Worm (Caenorhabditis elegans): Measurements from ENCODE around the gene F13D11.3.

The F13D11.3 gene

ce11 chrX:5817078-5817477 is 11.4 kb upstream of the F13D11.3 start:
- TF ChIP-seq M03D4.4 (tag; optimal IDR thresholded peaks at IDR 0.05) (no peak), bed-3 (GFP tag; optimal IDR thresholded peaks at IDR 0.05) (no peak), unc-62 (GFP tag; optimal IDR thresholded peaks at IDR 0.05) (no peak), sptf-1 (tag; optimal IDR thresholded peaks at IDR 0.05) (no peak), lin-13 (tag; optimal IDR thresholded peaks at IDR 0.05) (no peak), mab-5 (tag; optimal IDR thresholded peaks at IDR 0.05) (no peak), ceh-43 (GFP tag; optimal IDR thresholded peaks at IDR 0.05) (no peak), zip-8 (tag; optimal IDR thresholded peaks at IDR 0.05) (no peak), ceh-39 (tag; optimal IDR thresholded peaks at IDR 0.05) (no peak), unc-120 (tag; optimal IDR thresholded peaks at IDR 0.05; ENCODE audit: poor library complexity, severe bottlenecking) (no peak), nhr-12 (tag; optimal IDR thresholded peaks at IDR 0.05) (no peak), flh-1 (GFP tag; optimal IDR thresholded peaks at IDR 0.05) (no peak), nhr-28 (tag; optimal IDR thresholded peaks at IDR 0.05) (no peak), nhr-2 (tag; optimal IDR thresholded peaks at IDR 0.05) (no peak), drap-1 (GFP tag; optimal IDR thresholded peaks at IDR 0.05) (no peak), pha-4 (tag; optimal IDR thresholded peaks at IDR 0.05) (no peak), cnd-1 (tag; optimal IDR thresholded peaks at IDR 0.05) (no peak), nhr-237 (tag; optimal IDR thresholded peaks at IDR 0.05) (no peak), mls-2 (tag; optimal IDR thresholded peaks at IDR 0.05) (no peak)

ce11 chrX:5816346-5816745 is 10.6 kb upstream of the F13D11.3 start:
- TF ChIP-seq nhr-28 (tag; optimal IDR thresholded peaks at IDR 0.05) (no peak), drap-1 (GFP tag; optimal IDR thresholded peaks at IDR 0.05) (peak; percentile 54), sptf-1 (tag; optimal IDR thresholded peaks at IDR 0.05) (peak; percentile 14), unc-39 (tag; optimal IDR thresholded peaks at IDR 0.05) (no peak), ces-1 (GFP tag; optimal IDR thresholded peaks at IDR 0.05) (peak; percentile 24), M03D4.4 (tag; optimal IDR thresholded peaks at IDR 0.05) (peak; percentile 50), ham-2 (GFP tag; optimal IDR thresholded peaks at IDR 0.05) (peak; percentile 13), blmp-1 (tag; optimal IDR thresholded peaks at IDR 0.05) (no peak), mls-2 (tag; optimal IDR thresholded peaks at IDR 0.05) (peak; percentile 73), unc-120 (tag; optimal IDR thresholded peaks at IDR 0.05; ENCODE audit: poor library complexity, severe bottlenecking) (peak; percentile 50), cnd-1 (tag; optimal IDR thresholded peaks at IDR 0.05) (peak; percentile 11)

ce11 chrX:5815343-5815742 is 9.6 kb upstream of the F13D11.3 start:
- TF ChIP-seq hlh-1 (tag; optimal IDR thresholded peaks at IDR 0.05) = peak; percentile 49
- TF ChIP-seq mab-5 (tag; optimal IDR thresholded peaks at IDR 0.05) = no peak

ce11 chrX:5814342-5814741 is 8.6 kb upstream of the F13D11.3 start:
- no peak for TF ChIP-seq sptf-1 (tag; optimal IDR thresholded peaks at IDR 0.05)
- no peak for TF ChIP-seq elt-1 (tag; optimal IDR thresholded peaks at IDR 0.05; ENCODE audit: borderline replicate concordance, insufficient read depth)
- no peak for TF ChIP-seq ceh-83 (GFP tag; optimal IDR thresholded peaks at IDR 0.05)

- TF ChIP-seq nhr-237 (tag; optimal IDR thresholded peaks at IDR 0.05) (no peak), ceh-43 (GFP tag; optimal IDR thresholded peaks at IDR 0.05) (no peak), flh-1 (GFP tag; optimal IDR thresholded peaks at IDR 0.05) (no peak), elt-3 (tag; optimal IDR thresholded peaks at IDR 0.05) (no peak), lin-13 (tag; optimal IDR thresholded peaks at IDR 0.05) (no peak), unc-39 (tag; optimal IDR thresholded peaks at IDR 0.05) (no peak), hlh-1 (tag; optimal IDR thresholded peaks at IDR 0.05) (no peak), mab-5 (tag; optimal IDR thresholded peaks at IDR 0.05) (no peak), cnd-1 (tag; optimal IDR thresholded peaks at IDR 0.05) (no peak), blmp-1 (tag; optimal IDR thresholded peaks at IDR 0.05) (no peak), ces-1 (GFP tag; optimal IDR thresholded peaks at IDR 0.05) (no peak), nhr-2 (tag; optimal IDR thresholded peaks at IDR 0.05) (no peak), nhr-28 (tag; optimal IDR thresholded peaks at IDR 0.05) (no peak), mep-1 (tag; optimal IDR thresholded peaks at IDR 0.05) (no peak), ceh-39 (tag; optimal IDR thresholded peaks at IDR 0.05) (no peak), pha-4 (tag; optimal IDR thresholded peaks at IDR 0.05) (no peak), M03D4.4 (tag; optimal IDR thresholded peaks at IDR 0.05) (no peak), sem-2 (GFP tag; optimal IDR thresholded peaks at IDR 0.05) (no peak)
These were observed 7.3 kb upstream of the F13D11.3 start for ce11 chrX:5813030-5813429.

- TF ChIP-seq flh-1 (GFP tag; optimal IDR thresholded peaks at IDR 0.05) = peak; percentile 68
- TF ChIP-seq elt-1 (tag; optimal IDR thresholded peaks at IDR 0.05; ENCODE audit: borderline replicate concordance, insufficient read depth) = peak; percentile 6
- peak; percentile 62 for TF ChIP-seq nhr-12 (tag; optimal IDR thresholded peaks at IDR 0.05)
- peak; percentile 59 for TF ChIP-seq mab-5 (tag; optimal IDR thresholded peaks at IDR 0.05)
- no peak for TF ChIP-seq zip-8 (tag; optimal IDR thresholded peaks at IDR 0.05)
- TF ChIP-seq lsy-2 (tag; optimal IDR thresholded peaks at IDR 0.05) = peak; percentile 56
- peak; percentile 100 for TF ChIP-seq ham-2 (GFP tag; optimal IDR thresholded peaks at IDR 0.05)
- peak; percentile 50 for TF ChIP-seq nhr-237 (tag; optimal IDR thresholded peaks at IDR 0.05)
- TF ChIP-seq nhr-2 (tag; optimal IDR thresholded peaks at IDR 0.05) = peak; percentile 61
- peak; percentile 91 for TF ChIP-seq pha-4 (tag; optimal IDR thresholded peaks at IDR 0.05)
- peak; percentile 88 for TF ChIP-seq drap-1 (GFP tag; optimal IDR thresholded peaks at IDR 0.05)
- TF ChIP-seq tbx-8 (GFP tag; optimal IDR thresholded peaks at IDR 0.05) = peak; percentile 60
- TF ChIP-seq unc-62 (GFP tag; optimal IDR thresholded peaks at IDR 0.05) = peak; percentile 85
- TF ChIP-seq bed-3 (GFP tag; optimal IDR thresholded peaks at IDR 0.05) = peak; percentile 48
- peak; percentile 87 for TF ChIP-seq cnd-1 (tag; optimal IDR thresholded peaks at IDR 0.05)
- peak; percentile 90 for TF ChIP-seq sptf-1 (tag; optimal IDR thresholded peaks at IDR 0.05)
- peak; percentile 28 for TF ChIP-seq unc-39 (tag; optimal IDR thresholded peaks at IDR 0.05)
- peak; percentile 86 for TF ChIP-seq M03D4.4 (tag; optimal IDR thresholded peaks at IDR 0.05)
- peak; percentile 21 for TF ChIP-seq ceh-43 (GFP tag; optimal IDR thresholded peaks at IDR 0.05)
- TF ChIP-seq elt-3 (tag; optimal IDR thresholded peaks at IDR 0.05) = peak; percentile 13
- TF ChIP-seq nhr-28 (tag; optimal IDR thresholded peaks at IDR 0.05) = no peak
- peak; percentile 69 for TF ChIP-seq ceh-83 (GFP tag; optimal IDR thresholded peaks at IDR 0.05)
- TF ChIP-seq ces-1 (GFP tag; optimal IDR thresholded peaks at IDR 0.05) = peak; percentile 72
- no peak for TF ChIP-seq blmp-1 (tag; optimal IDR thresholded peaks at IDR 0.05)
- peak; percentile 43 for TF ChIP-seq sem-2 (GFP tag; optimal IDR thresholded peaks at IDR 0.05)
- TF ChIP-seq hlh-1 (tag; optimal IDR thresholded peaks at IDR 0.05) = peak; percentile 96
- TF ChIP-seq lin-13 (tag; optimal IDR thresholded peaks at IDR 0.05) = peak; percentile 73
- peak; percentile 60 for TF ChIP-seq lin-32 (GFP tag; optimal IDR thresholded peaks at IDR 0.05)
- TF ChIP-seq unc-120 (tag; optimal IDR thresholded peaks at IDR 0.05; ENCODE audit: poor library complexity, severe bottlenecking) = peak; percentile 96
These were observed 6.4 kb upstream of the F13D11.3 start for ce11 chrX:5811997-5812562.
